Fruit fly (Drosophila melanogaster) whole organism, embryonic: ENCODE measurements around the gene Gr64f.

ENCODE experiments used
- Antp ChIP-seq: fragments of 200-800 bp; sonication (Bioruptor generic); optimal IDR thresholded peaks from 3 replicates; lab custom pipeline; 2016; ENCODE audit warnings: missing biosample characterization, missing genetic modification characterization
- CG4707 ChIP-seq: fragments of 200-800 bp; sonication (Bioruptor generic); optimal IDR thresholded peaks from 2 replicates; lab custom pipeline; 2018; ENCODE audit warnings: missing biosample characterization, mild to moderate bottlenecking, missing genetic modification characterization, moderate library complexity
- HLH3B ChIP-seq: fragments of 200-800 bp; sonication (Bioruptor generic); IDR thresholded peaks from 2 replicates; pipeline ENCODE4 v1.3.6; 2022; ENCODE audit warnings: missing biosample characterization, missing genetic modification characterization

dm6 chr3L:4024464-4024863, 11.1 kb upstream of the Gr64f start:
- TF ChIP-seq HLH3B (GFP tag; lab: Robert Waterston, UW) (no peak), Antp (GFP tag; lab: Kevin White, UChicago) (no peak), CG4707 (GFP tag; lab: Kevin White, UChicago) (no peak)
